Fruit fly (Drosophila melanogaster) S2 (cell line): ENCODE measurements around the gene CG2202.

Experiments
- CG8478 ChIP-seq: fragments of >200 bp; optimal IDR thresholded peaks from 2 replicates; lab custom pipeline; 2018
- CTCF ChIP-seq, 2 experiments: fragments of >200 bp; optimal IDR thresholded peaks; 2 replicates each; lab custom pipeline; 2018

DNA sequence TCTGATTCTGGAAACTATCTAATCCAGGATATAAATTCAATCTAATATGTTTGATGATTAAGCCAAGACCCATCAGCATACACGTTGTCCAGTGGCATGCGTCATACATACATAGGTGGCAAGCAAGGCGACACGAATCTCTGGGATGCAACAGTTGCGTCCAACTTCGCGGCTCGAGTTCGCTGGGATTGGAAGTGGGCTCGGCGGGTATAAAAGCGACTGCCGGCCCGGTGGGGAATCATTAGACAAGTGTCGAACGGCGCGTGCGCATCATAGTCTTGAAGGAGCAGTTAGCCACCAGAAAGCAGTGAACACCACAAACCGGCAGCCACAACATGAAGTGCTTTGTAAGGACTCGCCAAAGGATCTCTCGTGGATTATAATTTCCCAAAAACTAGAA is 20.5 kb downstream of the CG2202 start, which contains the start of gene CG2157:
- TF ChIP-seq CTCF (optimal IDR thresholded peaks at IDR 0.05; lab: Kevin White, UChicago) = no peak
- no peak for TF ChIP-seq CG8478 (lab: Kevin White, UChicago)
